Fruit fly (Drosophila melanogaster) whole organism, larva: Measurements from ENCODE around the gene CG10182.

Experiments used
- noc ChIP-seq: fragments of 200-800 bp; sonication (Bioruptor generic); optimal IDR thresholded peaks from 3 replicates; lab custom pipeline; 2019; ENCODE audit warnings: missing biosample characterization, mild to moderate bottlenecking, missing genetic modification characterization, moderate library complexity

The CG10182 gene

DNA sequence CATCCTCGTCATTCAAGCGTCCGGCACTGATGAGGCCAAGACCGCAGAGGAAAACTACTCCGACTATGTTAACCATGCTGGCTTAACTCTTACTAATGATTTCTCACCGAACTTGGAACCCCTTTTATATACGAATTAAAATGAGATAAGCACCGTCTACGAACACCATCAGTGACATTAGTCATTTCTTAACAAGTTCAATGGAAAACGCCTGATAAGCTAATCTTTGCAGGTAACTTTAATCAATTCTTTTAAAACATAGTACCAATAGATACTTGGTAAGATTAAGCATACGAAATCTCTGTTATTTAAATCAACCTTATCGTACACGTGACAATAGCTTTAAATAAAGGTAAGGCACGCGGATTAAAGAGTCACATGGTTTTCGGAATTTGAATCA is at the start of gene CG10182:
TSS of gene CG10182 (minus strand) at position 101 of the 400 bp plus-strand sequence.
- TF ChIP-seq noc (tag; lab: Kevin White, UChicago), result no peak

DNA sequence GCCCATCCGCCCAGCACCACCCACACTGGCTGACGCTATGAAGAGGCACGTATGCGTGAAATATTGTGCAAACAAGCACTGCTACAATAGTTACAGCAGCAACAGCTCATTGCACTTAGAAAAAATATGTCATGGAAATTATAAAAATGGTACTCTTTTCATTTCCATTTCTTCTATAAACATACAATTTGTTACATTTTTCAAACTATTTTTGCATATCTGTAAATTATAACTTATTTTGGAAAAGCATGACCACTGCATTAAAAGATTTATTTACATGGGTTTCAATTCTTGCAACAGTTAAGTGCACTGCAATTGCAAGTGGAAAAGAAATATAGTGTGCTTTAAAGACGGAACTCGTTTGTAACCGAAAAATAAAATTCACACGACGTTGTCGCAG is 48.7 kb upstream of the CG10182 start:
- TF ChIP-seq noc (tag; lab: Kevin White, UChicago), result no peak

DNA sequence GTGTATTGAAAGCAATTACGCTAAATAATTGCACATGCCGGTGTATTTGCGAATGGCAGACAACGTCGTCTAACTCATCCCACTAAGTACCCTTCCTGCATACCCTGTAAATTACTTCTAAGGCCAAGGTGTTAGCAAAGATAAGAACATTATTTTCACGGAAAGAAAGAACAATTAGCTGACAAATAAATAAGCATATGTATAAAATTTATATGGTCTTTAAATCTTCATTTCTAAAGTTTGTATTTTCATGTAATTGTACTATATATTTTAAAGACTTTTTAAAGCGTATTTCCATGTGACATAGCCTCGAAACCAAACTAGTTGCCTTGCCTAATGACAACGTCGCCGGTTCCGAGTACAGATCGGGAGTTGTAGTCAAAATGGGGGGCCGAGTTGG is 47.7 kb upstream of the CG10182 start:
- no peak for TF ChIP-seq noc (tag; lab: Kevin White, UChicago)

DNA sequence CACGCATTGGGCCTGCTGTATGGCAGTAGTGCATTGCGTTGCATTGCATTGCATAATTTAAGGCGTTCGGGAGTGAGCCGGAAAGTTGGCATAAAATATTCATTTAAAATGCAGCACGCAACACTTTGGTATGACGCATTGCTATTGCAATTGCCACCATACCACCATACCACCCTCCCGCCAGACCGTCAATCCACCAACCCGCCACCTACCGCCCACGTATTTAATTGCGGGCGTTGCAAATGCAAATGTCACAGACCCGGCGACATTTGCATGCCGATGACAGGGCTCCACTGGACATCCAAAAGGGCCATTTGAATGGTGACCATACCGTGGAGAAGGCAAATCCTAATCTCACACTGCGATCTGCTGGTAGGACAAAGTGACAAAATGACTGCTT is 45.2 kb upstream of the CG10182 start:
- TF ChIP-seq noc (tag; lab: Kevin White, UChicago), result no peak

DNA sequence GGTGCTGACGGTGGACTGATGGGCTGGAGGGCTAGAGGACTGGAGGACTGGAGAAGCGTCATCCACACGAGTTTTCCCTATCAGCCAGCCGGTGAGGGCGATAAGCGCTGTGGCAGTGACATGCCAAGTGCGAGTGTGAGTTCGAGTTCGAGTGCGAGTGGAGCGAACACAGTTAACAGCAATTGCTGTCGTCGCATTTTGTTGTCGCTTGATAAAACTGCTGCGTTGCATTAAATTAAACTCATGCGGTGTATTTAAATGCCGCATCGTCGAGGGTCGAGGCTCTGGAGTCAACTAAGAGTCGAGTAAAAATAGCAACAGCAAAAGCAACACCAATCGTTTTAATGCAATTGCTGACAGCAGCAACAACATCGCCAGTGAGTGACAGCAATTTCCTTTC is 40.0 kb upstream of the CG10182 start:
- no peak for TF ChIP-seq noc (tag; lab: Kevin White, UChicago)

DNA sequence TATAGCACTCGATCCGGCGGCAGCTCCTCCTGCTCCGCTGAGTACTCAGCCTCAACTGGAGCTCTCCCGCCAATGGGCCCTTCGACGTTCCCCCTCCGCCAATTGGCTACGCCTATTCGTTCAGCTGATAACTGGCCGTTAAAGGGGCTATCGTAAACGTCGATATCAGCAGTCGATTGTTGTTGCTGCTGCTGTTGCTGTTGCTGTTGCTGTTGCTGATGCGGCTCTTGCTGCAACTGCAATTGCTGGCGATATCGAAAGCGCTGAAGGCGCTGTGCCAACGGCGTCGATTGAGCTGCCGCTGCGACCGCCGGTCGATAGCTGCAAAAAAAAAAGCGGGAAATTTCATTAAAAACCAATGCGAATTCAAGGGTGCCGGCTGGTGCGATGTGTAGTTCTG is 37.5 kb upstream of the CG10182 start:
- TF ChIP-seq noc (tag; lab: Kevin White, UChicago), result no peak

DNA sequence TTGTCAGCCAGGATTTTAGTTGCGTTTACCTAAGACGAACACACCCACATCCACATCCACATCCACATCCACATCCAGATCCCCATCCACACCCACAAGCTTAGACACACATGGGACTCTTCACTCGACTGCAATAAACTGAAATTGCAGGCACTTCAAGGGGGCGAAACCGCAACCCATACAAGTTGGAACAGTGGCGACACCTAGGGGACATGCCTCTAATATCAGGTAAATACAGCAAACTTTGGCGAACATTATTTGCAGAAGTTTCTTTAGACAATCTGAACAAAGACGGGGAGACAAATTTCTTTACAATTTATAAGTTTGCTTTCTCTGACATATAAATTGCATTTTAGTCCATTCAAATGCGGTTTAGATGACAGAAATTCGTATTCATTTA is 33.3 kb upstream of the CG10182 start:
- no peak for TF ChIP-seq noc (tag; lab: Kevin White, UChicago)

DNA sequence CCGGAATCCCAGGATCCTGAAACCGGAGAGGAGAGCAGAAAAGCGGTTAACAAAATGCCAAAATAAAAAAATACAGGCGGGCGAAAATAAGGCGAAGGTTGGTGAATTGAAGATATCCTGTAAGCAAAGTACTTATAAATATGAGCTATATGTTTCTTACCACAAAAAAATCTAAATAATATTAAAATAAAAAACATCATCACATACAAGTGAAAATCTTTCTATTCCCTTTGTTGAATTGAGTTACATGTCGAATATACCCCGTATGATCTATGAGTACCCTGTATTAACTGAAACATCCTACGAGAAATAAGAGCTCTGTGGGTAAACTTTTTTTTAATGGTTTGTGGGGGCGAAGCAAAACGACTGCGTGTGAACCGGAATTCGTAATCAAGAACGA is 22.5 kb upstream of the CG10182 start:
- no peak for TF ChIP-seq noc (tag; lab: Kevin White, UChicago)

DNA sequence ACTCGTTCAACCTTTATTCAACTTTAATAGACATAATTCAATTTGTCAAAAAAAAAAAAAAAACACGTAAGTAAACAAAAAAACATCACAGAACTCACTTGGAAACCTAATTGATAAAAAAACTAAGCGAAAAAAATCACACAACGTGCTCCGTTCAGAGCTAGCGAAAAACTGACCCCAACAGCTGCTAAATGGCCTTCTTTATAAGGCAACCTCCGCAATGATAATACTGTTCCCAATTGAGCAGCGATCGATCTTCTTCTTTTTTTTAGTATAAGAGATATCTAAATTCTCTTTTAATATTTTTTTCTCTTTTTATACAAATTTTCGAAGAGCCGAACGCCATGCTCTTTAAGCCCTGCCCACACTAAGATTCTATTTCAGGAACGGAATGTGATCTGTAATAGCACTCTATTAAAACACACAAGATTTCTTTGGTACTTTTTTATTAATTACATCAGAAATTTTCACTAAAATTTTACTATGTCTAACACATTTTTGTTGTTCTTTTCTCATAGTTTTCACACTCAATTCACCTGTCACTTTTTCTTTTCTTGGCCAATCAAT is 15.8 kb upstream of the CG10182 start, which contains the start of gene CG10184:
TSS of gene CG10184 (minus strand) at position 181 of the 567 bp plus-strand sequence.
- no peak for TF ChIP-seq noc (tag; lab: Kevin White, UChicago)

DNA sequence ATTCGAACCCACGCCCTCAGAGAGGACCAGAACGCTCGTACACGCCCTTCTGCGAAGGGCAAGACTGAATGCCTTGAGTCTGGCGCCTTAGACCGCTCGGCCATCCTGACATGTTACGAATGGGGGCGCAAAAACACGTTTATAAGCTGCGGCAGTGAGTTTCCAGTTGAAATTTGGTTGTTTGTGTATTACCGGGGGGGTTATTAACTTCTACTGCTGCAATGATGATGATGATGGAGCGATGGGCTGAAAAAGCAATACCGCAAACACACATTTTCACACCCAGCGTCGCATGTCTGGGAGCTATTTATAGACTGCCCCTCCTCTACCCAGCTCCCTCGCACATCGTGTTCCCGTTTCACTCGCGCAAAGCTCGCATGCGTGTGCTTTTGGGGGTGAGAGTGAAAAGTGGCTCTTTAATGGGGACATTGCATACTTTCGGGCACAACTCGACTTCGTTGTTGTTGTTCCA is 11.8 kb upstream of the CG10182 start:
- TF ChIP-seq noc (tag; lab: Kevin White, UChicago), result no peak

DNA sequence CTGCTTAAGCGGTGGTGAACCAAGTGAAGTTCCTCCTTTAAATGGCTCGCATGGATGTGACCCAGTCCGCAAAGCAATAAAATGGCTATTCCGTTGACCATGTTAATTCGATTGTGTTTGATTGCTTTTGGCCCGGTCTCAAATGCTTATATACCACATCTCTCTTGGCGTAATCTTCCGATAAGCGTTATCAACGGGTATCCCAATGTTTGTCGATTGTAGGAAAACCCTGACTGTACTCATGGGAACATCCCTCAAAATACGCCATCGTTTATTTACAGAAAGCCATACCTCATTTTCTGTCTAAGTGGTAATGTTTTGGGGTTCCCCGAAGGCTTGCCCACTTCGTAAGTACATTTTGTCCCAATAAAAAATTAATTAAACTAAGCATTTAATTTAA is 9.3 kb upstream of the CG10182 start, which contains the start of gene CG10183:
TSS of gene CG10183 (minus strand) at position 101 of the 400 bp plus-strand sequence.
- no peak for TF ChIP-seq noc (tag; lab: Kevin White, UChicago)

DNA sequence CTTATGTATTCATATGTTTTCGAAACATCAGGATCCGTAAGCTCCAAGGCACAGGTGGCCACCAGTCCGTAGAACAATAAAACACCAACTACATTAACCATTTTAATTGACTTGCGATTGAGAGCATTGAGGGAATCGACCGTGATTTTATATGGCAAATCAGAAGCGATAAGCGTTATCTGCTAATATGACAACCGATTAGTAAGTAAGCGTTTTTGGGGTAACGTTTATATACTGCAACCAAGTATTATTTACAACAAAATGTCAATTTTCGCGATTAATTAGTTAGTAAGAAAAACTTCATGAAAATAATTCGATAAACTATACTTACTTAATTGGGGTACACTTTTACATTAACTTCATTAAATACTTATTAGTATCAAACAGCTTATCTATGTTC is 6.6 kb upstream of the CG10182 start, which contains the start of gene CG16723:
TSS of gene CG16723 (minus strand) at position 101 of the 400 bp plus-strand sequence.
- TF ChIP-seq noc (tag; lab: Kevin White, UChicago), result no peak

DNA sequence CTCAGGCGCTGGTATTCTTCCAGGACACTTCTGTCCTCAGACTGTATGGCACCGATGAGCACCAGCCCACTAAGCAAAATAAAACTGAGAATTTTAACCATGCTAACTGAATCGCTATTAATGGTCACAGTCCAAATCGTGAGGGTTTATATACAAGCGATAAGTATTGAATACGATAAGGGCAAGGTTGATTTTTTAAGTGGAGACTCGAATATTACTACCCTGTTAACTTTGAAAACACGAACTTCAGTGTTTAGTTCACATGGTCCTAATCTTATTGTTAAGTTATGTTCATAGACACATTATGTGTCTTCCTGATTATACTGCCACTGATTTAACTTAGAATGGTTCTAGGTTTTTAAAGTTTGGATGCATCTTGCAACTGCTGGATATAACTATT is 3.0 kb upstream of the CG10182 start, which contains the start of gene CG33337:
TSS of gene CG33337 (minus strand) at position 101 of the 400 bp plus-strand sequence.
- TF ChIP-seq noc (tag; lab: Kevin White, UChicago), result no peak

DNA sequence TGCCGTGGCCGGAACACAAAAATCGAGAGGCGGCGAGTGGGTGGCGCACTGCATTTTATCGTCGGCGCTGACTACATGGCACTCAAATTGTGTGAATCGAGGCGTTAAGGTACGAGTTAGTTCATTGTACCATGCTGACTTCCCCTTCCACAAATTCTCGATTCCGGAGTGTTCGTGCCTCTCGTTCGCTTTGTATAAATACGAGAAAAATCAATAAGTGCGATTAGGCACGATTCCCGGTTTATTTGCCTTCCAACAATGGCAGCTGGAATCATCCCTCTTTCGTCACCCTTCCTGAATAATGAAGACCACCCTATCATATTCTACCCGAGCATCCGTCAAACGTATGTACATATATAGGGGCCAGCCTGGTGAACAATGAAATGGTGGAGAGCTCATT is 13.0 kb downstream of the CG10182 start:
- no peak for TF ChIP-seq noc (tag; lab: Kevin White, UChicago)

DNA sequence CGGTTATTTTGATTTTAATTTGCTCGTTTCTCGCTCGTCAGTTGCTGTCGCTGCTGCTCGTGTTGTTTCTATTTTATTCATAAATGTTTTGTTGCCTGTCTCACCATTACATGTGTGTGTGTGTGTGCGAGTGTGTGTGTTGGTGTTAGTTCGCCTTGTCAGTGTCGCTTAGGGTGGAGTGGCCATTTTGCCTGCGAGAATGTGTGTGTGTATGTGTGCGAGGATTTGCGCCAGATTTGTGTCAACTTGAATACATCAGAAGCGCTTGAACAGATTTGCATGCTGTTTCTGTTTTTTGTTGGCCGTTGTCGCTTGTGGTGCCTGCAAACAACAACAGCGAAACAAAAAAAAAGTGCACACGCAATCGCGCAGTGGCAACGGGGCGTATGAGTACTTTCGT is 20.4 kb downstream of the CG10182 start:
- TF ChIP-seq noc (tag; lab: Kevin White, UChicago), result no peak

DNA sequence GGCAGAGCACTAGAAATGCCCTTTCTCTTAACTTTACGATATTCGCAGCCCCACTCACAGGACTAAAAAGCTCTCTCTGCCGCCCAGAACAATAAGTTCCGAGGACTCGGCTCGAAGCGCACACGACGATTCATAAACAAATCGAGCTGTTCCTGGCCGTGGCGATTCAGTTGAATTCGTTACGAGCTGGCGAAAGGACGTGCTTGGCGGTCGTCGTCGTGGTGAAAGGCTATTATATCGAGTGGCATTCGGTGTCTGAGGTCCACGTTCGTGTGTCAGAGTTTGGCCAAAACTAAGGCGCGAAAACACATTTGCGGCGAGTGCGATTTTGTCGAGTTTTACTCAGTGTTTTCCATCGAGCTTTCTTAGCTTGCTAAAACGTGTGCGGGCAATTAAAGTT is 32.4 kb downstream of the CG10182 start, which contains the start of gene beat-IV:
TSS of gene beat-IV (plus strand) at position 169 of the 400 bp plus-strand sequence.
- no peak for TF ChIP-seq noc (tag; lab: Kevin White, UChicago)

DNA sequence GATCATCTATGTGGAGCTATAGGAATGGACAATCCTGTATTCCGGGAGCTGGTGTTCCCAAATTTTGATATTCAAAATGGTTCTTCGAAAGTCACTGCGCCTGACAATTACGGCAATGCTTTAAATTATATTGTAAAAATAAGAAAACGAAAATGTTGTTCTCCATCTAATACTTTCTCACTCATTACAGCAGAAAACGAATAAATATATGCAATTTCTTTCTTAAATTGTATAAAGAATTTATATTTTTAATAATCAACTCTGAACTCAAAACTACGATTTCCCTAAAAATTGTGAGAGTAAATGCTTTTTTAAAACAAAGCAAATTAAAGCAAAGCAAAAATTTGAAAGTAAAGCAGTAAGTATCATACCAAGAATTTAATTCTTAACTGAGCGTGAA is 32.8 kb downstream of the CG10182 start, which contains the start of gene CG10164:
TSS of gene CG10164 (minus strand) at position 101 of the 400 bp plus-strand sequence.
- TF ChIP-seq noc (tag; lab: Kevin White, UChicago), result no peak
